Fruit fly (Drosophila melanogaster): Measurements from ENCODE around the gene noc.

Gene noc

dm6 chr2L:14502578-14503426 lies 12.1 kb downstream of the noc start (continued):
- TF ChIP-seq aop (GFP tag; IDR thresholded peaks at IDR 0.05) (peak; percentile 60; the same call in 1 of the 2 replicates), fd96Cb (tag; optimal IDR thresholded peaks at IDR 0.05) (peak; percentile 91), E2f1 (GFP tag; IDR thresholded peaks at IDR 0.05) (peak; percentile 91), cwo (GFP tag; optimal IDR thresholded peaks at IDR 0.05) (peak; percentile 86), sug (tag; optimal IDR thresholded peaks at IDR 0.05) (peak; percentile 75), CG17612 (GFP tag; IDR thresholded peaks at IDR 0.05) (peak; percentile 83), prd (optimal IDR thresholded peaks at IDR 0.05) (no peak), prd (GFP tag; IDR thresholded peaks at IDR 0.05) (peak; percentile 92), mam (GFP tag; optimal IDR thresholded peaks at IDR 0.05) (peak; percentile 90), HLH54F (GFP tag; optimal IDR thresholded peaks at IDR 0.05) (peak; percentile 91), CG3407 (GFP tag; optimal IDR thresholded peaks at IDR 0.05) (peak; percentile 86), Bdp1 (GFP tag; optimal IDR thresholded peaks at IDR 0.05) (peak; percentile 75), C15 (GFP tag; IDR thresholded peaks at IDR 0.05) (peak; percentile 79; the same call in 2 of the 3 replicates), ab (GFP tag; optimal IDR thresholded peaks at IDR 0.05) (peak; percentile 60), ind (GFP tag; optimal IDR thresholded peaks at IDR 0.05) (peak; percentile 96), CG16779 (GFP tag; IDR thresholded peaks at IDR 0.05) (peak; percentile 72; the same call in 1 of the 2 replicates), ase (GFP tag; IDR thresholded peaks at IDR 0.05) (peak; percentile 90), Fer3 (tag; optimal IDR thresholded peaks at IDR 0.05) (peak; percentile 90), slbo (GFP tag; IDR thresholded peaks at IDR 0.05) (peak; percentile 94), CG42726 (GFP tag; IDR thresholded peaks at IDR 0.05; ENCODE audit: partially characterized antibody) (no peak), zen (tag; optimal IDR thresholded peaks at IDR 0.05) (peak; percentile 77), CG10274 (GFP tag; optimal IDR thresholded peaks at IDR 0.05) (peak; percentile 80), Tbp (GFP tag; optimal IDR thresholded peaks at IDR 0.05) (no peak), CG16813 (GFP tag; IDR thresholded peaks at IDR 0.05; ENCODE audit: partially characterized antibody) (no peak), CG17912 (GFP tag; optimal IDR thresholded peaks at IDR 0.05) (peak; percentile 74), CG15601 (tag; optimal IDR thresholded peaks at IDR 0.05) (peak; percentile 72), CG15011 (GFP tag; optimal IDR thresholded peaks at IDR 0.05) (peak; percentile 80), Bgb (GFP tag; IDR thresholded peaks at IDR 0.05; ENCODE audit: partially characterized antibody) (no peak), croc (GFP tag; conservative IDR thresholded peaks at IDR 0.05) (peak; percentile 78), CG11247 (GFP tag; IDR thresholded peaks at IDR 0.05) (peak; percentile 85), Sry-β (GFP tag; optimal IDR thresholded peaks at IDR 0.05) (no peak), MBD-R2 (GFP tag; IDR thresholded peaks at IDR 0.05) (peak; percentile 67; the same call in 1 of the 2 replicates), ap (GFP tag; IDR thresholded peaks at IDR 0.05) (peak; percentile 92), CG5245 (GFP tag; optimal IDR thresholded peaks at IDR 0.05) (peak; percentile 91), CG8944 (GFP tag; optimal IDR thresholded peaks at IDR 0.05) (peak; percentile 92), Lhr (GFP tag; optimal IDR thresholded peaks at IDR 0.05) (peak; percentile 60), dm (GFP tag; optimal IDR thresholded peaks at IDR 0.05) (peak; percentile 78), CG31388 (GFP tag; optimal IDR thresholded peaks at IDR 0.05) (peak; percentile 70), HLH3B (GFP tag; IDR thresholded peaks at IDR 0.05) (peak; percentile 93), CG15696 (tag; optimal IDR thresholded peaks at IDR 0.05) (peak; percentile 52), CG11504 (tag; optimal IDR thresholded peaks at IDR 0.05) (peak; percentile 93), sna (GFP tag; IDR thresholded peaks at IDR 0.05; ENCODE audit: partially characterized antibody) (no peak), CG8089 (GFP tag; optimal IDR thresholded peaks at IDR 0.05) (peak; percentile 89), Ptx1 (GFP tag; IDR thresholded peaks at IDR 0.05) (peak; percentile 94), CG17802 (tag; optimal IDR thresholded peaks at IDR 0.05) (peak; percentile 82), jigr1 (GFP tag; IDR thresholded peaks at IDR 0.05) (no peak; the same call in 1 of the 3 replicates), CG6689 (GFP tag; IDR thresholded peaks at IDR 0.05) (peak; percentile 91), grn (GFP tag; optimal IDR thresholded peaks at IDR 0.05) (peak; percentile 53), CG16815 (GFP tag; optimal IDR thresholded peaks at IDR 0.05) (peak; percentile 64), Sin3A (optimal IDR thresholded peaks at IDR 0.05) (no peak)

Measured in whole organism, embryonic.